Worm (Caenorhabditis elegans): ENCODE measurements around the gene klc-1.

klc-1 gene

DNA sequence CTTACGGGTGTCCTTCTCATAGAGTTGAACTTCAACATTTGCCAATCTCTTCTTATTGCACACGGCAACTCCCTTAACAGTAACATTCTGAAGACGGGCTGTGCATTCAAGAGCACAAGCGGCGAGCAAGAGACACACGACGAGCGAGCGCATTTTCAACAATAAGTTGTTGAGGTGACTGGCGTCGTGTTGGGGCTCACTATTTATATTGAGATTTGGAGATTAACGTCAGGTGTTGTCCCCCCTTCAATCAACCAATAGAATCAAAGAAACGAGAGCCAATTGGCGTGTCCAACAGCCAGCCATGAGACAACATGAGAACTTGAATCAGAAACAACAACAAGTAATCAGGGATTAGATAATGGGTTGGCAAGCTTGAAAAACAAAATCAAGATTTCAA lies 19.6 kb upstream of the klc-1 start, which contains the start of gene ttr-16:
Gene ttr-16 (minus strand): TSS at position 176 of the 400 bp plus-strand sequence.
- TF ChIP-seq egl-27 (tag; optimal IDR thresholded peaks at IDR 0.05): no peak
- peak; percentile 63 for TF ChIP-seq egl-5 (tag; optimal IDR thresholded peaks at IDR 0.05)
- TF ChIP-seq ama-1 (optimal IDR thresholded peaks at IDR 0.05): peak; percentile 55
- peak; percentile 84 for TF ChIP-seq nfya-1 (tag; optimal IDR thresholded peaks at IDR 0.05; ENCODE audit: insufficient read depth)

DNA sequence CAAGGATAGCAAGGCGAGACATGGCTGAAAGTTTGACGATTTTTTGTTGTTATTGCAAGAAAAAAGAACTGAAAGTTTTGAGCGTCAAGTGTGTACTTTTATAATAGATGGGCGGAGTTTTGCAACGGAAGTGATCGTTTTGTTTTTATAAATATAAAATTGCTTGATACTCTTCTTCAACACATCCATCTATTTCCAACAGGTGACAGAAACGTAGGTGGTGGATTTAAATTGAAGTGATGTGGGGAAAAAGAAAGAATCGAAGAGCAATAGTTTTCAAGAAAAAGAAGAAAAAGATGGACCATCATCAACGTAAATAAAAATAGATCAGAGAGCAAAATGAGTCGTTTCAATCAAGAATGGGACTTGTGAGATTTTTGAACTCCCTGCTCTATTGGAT lies 16.5 kb upstream of the klc-1 start, which contains the start of gene ttr-17:
Gene ttr-17 (minus strand): TSS at position 24 of the 400 bp plus-strand sequence.
- TF ChIP-seq nhr-76 (tag; optimal IDR thresholded peaks at IDR 0.05) (no peak), ama-1 (optimal IDR thresholded peaks at IDR 0.05) (no peak), nfya-1 (tag; optimal IDR thresholded peaks at IDR 0.05; ENCODE audit: insufficient read depth) (peak; percentile 4), lin-15B (tag; optimal IDR thresholded peaks at IDR 0.05) (no peak)

DNA sequence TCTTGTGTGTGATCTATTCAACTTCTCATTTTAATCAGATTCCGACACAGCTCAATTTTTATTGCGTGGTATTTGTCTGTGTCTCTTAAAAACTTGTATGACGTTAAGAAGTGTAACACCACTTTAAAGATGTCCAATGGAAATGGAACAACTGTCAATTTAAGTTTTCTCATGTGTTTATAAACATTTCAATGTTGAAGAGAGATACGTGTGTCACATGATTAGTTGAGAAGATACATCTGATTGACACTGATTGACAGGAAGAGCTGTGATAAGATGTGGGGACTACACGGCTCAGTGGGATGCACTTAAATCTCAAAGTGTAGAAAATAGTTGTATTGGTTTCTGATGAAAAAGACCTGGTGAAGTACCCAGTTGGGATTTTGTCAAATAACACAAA lies 15.2 kb upstream of the klc-1 start:
- TF ChIP-seq unc-62 (GFP tag; optimal IDR thresholded peaks at IDR 0.05) (peak; percentile 83), ZK546.5 (tag; optimal IDR thresholded peaks at IDR 0.05) (no peak), nhr-28 (tag; optimal IDR thresholded peaks at IDR 0.05) (no peak), ceh-82 (tag; optimal IDR thresholded peaks at IDR 0.05) (no peak), egl-5 (tag; optimal IDR thresholded peaks at IDR 0.05) (peak; percentile 40), nfya-1 (tag; optimal IDR thresholded peaks at IDR 0.05; ENCODE audit: insufficient read depth) (peak; percentile 47), nhr-11 (tag; optimal IDR thresholded peaks at IDR 0.05) (peak; percentile 68), ztf-11 (tag; optimal IDR thresholded peaks at IDR 0.05) (no peak)

DNA sequence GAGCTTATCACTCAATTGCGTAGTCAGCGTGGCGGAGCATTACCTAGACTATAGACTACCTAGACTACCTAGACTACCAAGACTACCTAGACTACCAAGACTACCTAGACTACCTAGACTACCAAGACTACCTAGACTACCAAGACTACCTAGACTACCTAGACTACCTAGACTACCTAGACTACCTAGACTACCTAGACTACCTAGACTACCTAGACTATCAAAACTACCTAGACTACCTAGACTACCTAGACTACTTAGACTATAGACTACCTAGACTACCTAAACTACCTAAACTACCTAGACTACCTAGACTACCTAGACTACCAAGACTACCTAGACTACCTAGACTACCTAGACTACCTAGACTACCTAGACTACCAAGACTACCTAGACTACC lies 12.6 kb upstream of the klc-1 start:
- TF ChIP-seq nhr-43 (tag; optimal IDR thresholded peaks at IDR 0.05; ENCODE audit: poor library complexity, severe bottlenecking): peak; percentile 49
- peak; percentile 91 for TF ChIP-seq nhr-237 (tag; optimal IDR thresholded peaks at IDR 0.05)

DNA sequence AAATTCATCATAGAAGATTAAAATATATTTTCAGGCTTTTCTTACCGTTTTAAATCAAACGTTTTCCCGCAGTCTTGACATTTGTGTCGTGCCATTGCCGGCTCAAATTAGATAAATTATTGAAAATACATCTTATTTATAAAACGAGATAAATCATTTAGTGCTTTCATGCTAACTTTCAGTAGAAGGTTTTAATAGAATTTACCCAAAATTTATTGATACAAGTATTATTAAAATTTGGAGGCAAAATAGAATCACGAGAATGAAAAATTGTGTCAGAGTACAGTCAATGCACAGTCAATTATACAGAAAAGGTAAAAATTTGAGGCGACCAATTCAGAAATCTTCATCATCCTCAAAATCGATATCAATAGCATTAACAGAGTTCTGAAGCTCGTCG lies 5.1 kb upstream of the klc-1 start, which contains the start of gene Y5F2A.4:
Gene Y5F2A.4 (minus strand): TSS at position 101 of the 400 bp plus-strand sequence.
- no peak for TF ChIP-seq fkh-10 (GFP tag; optimal IDR thresholded peaks at IDR 0.05)
- TF ChIP-seq nhr-12 (tag; optimal IDR thresholded peaks at IDR 0.05): no peak
- no peak for TF ChIP-seq ztf-11 (tag; optimal IDR thresholded peaks at IDR 0.05)
- no peak for TF ChIP-seq nhr-25 (tag; optimal IDR thresholded peaks at IDR 0.05)
- no peak for TF ChIP-seq ceh-9 (tag; optimal IDR thresholded peaks at IDR 0.05)
- TF ChIP-seq tbx-2 (tag; optimal IDR thresholded peaks at IDR 0.05): no peak
- no peak for TF ChIP-seq elt-2 (tag; optimal IDR thresholded peaks at IDR 0.05)
- TF ChIP-seq elt-1 (tag; optimal IDR thresholded peaks at IDR 0.05): no peak
- no peak for TF ChIP-seq pha-4 (tag; optimal IDR thresholded peaks at IDR 0.05)
- TF ChIP-seq ceh-28 (tag; optimal IDR thresholded peaks at IDR 0.05): no peak
- no peak for TF ChIP-seq egl-27 (tag; optimal IDR thresholded peaks at IDR 0.05)
- TF ChIP-seq R02D3.7 (tag; optimal IDR thresholded peaks at IDR 0.05): no peak
- no peak for TF ChIP-seq nfya-1 (tag; optimal IDR thresholded peaks at IDR 0.05; ENCODE audit: insufficient read depth)
- TF ChIP-seq zag-1 (tag; optimal IDR thresholded peaks at IDR 0.05): no peak
- no peak for TF ChIP-seq pqm-1 (tag; optimal IDR thresholded peaks at IDR 0.05)
- TF ChIP-seq hmg-11 (tag; optimal IDR thresholded peaks at IDR 0.05): no peak
- no peak for TF ChIP-seq jun-1 (tag; optimal IDR thresholded peaks at IDR 0.05)
- TF ChIP-seq fos-1 (tag; optimal IDR thresholded peaks at IDR 0.05): no peak
- TF ChIP-seq ceh-82 (tag; optimal IDR thresholded peaks at IDR 0.05): no peak
- no peak for TF ChIP-seq nhr-237 (tag; optimal IDR thresholded peaks at IDR 0.05)

DNA sequence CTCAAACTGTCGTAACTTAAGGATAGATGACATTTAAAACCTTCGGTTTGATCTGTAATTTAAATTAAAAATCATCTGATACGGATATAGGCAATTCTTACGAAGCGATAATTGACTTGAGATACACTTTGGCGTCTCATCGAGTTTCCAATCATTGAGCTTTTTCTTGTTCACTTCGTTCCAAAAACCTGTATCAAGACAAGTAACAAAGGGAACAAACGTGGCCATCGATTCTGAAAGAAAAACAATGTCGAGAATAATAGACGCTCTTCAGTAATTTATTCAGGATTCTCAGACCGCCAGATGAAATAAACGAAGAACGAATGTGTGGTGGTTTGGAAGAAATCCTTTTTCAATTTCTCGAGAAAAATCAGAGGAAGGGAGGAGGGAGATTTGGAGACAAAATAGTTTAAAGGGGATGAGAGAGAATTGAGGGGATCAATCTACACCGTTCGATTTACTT lies 2.7 kb upstream of the klc-1 start, which contains the start of gene atg-7:
Gene atg-7 (minus strand): TSS at position 233 of the 463 bp plus-strand sequence.
- TF ChIP-seq lsy-12 (tag; optimal IDR thresholded peaks at IDR 0.05) (peak; percentile 18), pha-4 (tag; optimal IDR thresholded peaks at IDR 0.05) (peak; percentile 13), ama-1 (optimal IDR thresholded peaks at IDR 0.05) (peak; percentile 94), pqm-1 (tag; optimal IDR thresholded peaks at IDR 0.05) (no peak)

DNA sequence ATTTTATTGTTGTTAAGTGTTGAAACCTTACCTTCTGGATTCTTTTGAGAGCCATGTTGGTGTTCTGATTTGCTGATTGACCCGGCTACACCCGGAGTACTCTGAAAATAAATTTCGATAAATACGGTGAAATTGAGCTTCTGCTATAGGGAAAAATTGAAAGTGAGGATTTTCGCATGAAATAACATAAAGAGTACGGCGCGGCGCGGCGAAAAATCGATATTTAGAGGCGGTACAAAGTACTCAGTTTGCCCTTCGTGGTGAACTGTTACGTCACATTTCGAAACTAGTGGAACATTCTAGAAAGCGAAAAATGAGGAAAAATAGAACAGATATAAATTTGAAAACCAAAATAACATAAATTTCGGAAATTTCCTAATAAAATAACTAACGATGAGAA lies 1.4 kb upstream of the klc-1 start, which contains the start of gene let-70:
Gene let-70 (minus strand): TSS at position 101 of the 400 bp plus-strand sequence.
- TF ChIP-seq lsy-12 (tag; optimal IDR thresholded peaks at IDR 0.05) (no peak), egl-27 (tag; optimal IDR thresholded peaks at IDR 0.05) (no peak), nhr-67 (tag; optimal IDR thresholded peaks at IDR 0.05) (no peak), hmg-11 (tag; optimal IDR thresholded peaks at IDR 0.05) (no peak), pha-4 (tag; optimal IDR thresholded peaks at IDR 0.05) (no peak), zag-1 (tag; optimal IDR thresholded peaks at IDR 0.05) (no peak), elt-3 (tag; optimal IDR thresholded peaks at IDR 0.05) (no peak), elt-2 (tag; optimal IDR thresholded peaks at IDR 0.05) (no peak), ztf-11 (tag; optimal IDR thresholded peaks at IDR 0.05) (no peak), lin-39 (tag; optimal IDR thresholded peaks at IDR 0.05) (no peak), ceh-16 (tag; optimal IDR thresholded peaks at IDR 0.05) (no peak), jun-1 (tag; optimal IDR thresholded peaks at IDR 0.05) (no peak), mml-1 (tag; optimal IDR thresholded peaks at IDR 0.05) (no peak), nhr-23 (tag; optimal IDR thresholded peaks at IDR 0.05) (no peak), nhr-237 (tag; optimal IDR thresholded peaks at IDR 0.05) (no peak), pqm-1 (tag; optimal IDR thresholded peaks at IDR 0.05) (no peak), nhr-25 (tag; optimal IDR thresholded peaks at IDR 0.05) (no peak), aly-2 (tag; optimal IDR thresholded peaks at IDR 0.05) (no peak)
